Fruit fly (Drosophila melanogaster) whole organism, embryonic: Measurements from ENCODE around the gene nxf2.
A peak's percentile ranks its signal among the peaks of the same experiment; 100 is the strongest.

ENCODE experiments used
- Ada2b ChIP-seq: fragments of 200-800 bp; sonication (Bioruptor generic); IDR thresholded peaks from 2 replicates; pipeline ENCODE4 v1.3.6; 2022; ENCODE audit warnings: missing biosample characterization, missing genetic modification characterization
- BEAF-32 ChIP-seq: fragments of 200-800 bp; sonication (Bioruptor generic); optimal IDR thresholded peaks from 3 replicates; lab custom pipeline; 2017; ENCODE audit warnings: missing biosample characterization, missing genetic modification characterization, mild to moderate bottlenecking, moderate library complexity, missing genetic modification reagents
- Bteb2 ChIP-seq: fragments of 200-800 bp; sonication (Bioruptor generic); optimal IDR thresholded peaks from 2 replicates; lab custom pipeline; 2016; ENCODE audit warnings: missing biosample characterization, missing genetic modification characterization
- CG10366 ChIP-seq: fragments of 200-800 bp; sonication (Bioruptor generic); IDR thresholded peaks from 2 replicates; pipeline ENCODE4 v1.3.6; 2022; ENCODE audit warnings: missing biosample characterization, missing genetic modification characterization
- CG10543 ChIP-seq: fragments of 200-800 bp; sonication (Bioruptor generic); optimal IDR thresholded peaks from 3 replicates; lab custom pipeline; 2017; ENCODE audit warnings: missing biosample characterization, mild to moderate bottlenecking, missing genetic modification characterization, moderate library complexity
- CG10654 ChIP-seq: fragments of 200-800 bp; sonication (Bioruptor generic); optimal IDR thresholded peaks from 2 replicates; lab custom pipeline; 2016; ENCODE audit warnings: missing biosample characterization, missing genetic modification characterization
- CG11093 ChIP-seq: fragments of 200-800 bp; sonication (Bioruptor generic); IDR thresholded peaks from 3 replicates; pipeline ENCODE4 v1.3.6; 2022; ENCODE audit warnings: missing biosample characterization, missing genetic modification characterization
- CG11723 ChIP-seq: fragments of 200-800 bp; sonication (Bioruptor generic); optimal IDR thresholded peaks from 2 replicates; lab custom pipeline; 2017; ENCODE audit warnings: missing biosample characterization, mild to moderate bottlenecking, missing genetic modification characterization
- CG12744 ChIP-seq: fragments of 200-800 bp; sonication (Bioruptor generic); optimal IDR thresholded peaks from 2 replicates; lab custom pipeline; 2016; ENCODE audit warnings: missing biosample characterization, missing genetic modification characterization
- CG13287 ChIP-seq: fragments of 200-800 bp; sonication (Bioruptor generic); IDR thresholded peaks from 2 replicates; pipeline ENCODE4 v1.3.6; 2022; ENCODE audit warnings: missing biosample characterization, missing genetic modification characterization; ENCODE audit not compliant: partially characterized antibody
- CG13894 ChIP-seq: fragments of 200-800 bp; sonication (Bioruptor generic); optimal IDR thresholded peaks from 3 replicates; lab custom pipeline; 2018; ENCODE audit warnings: missing biosample characterization, mild to moderate bottlenecking, missing genetic modification characterization, moderate library complexity
- CG15269 ChIP-seq: fragments of 200-800 bp; sonication (Bioruptor generic); optimal IDR thresholded peaks from 2 replicates; lab custom pipeline; 2018; ENCODE audit warnings: missing biosample characterization, mild to moderate bottlenecking, missing genetic modification characterization, moderate library complexity
- CG16863 ChIP-seq: fragments of 200-800 bp; sonication (Bioruptor generic); optimal IDR thresholded peaks from 3 replicates; lab custom pipeline; 2016; ENCODE audit warnings: missing biosample characterization, missing genetic modification characterization
- CG17829 ChIP-seq: fragments of 200-800 bp; optimal IDR thresholded peaks from 2 replicates; lab custom pipeline; 2019; ENCODE audit warnings: missing biosample characterization, mild to moderate bottlenecking, missing genetic modification characterization, moderate library complexity
- CG18476 ChIP-seq: fragments of 200-800 bp; sonication (Bioruptor generic); optimal IDR thresholded peaks from 2 replicates; lab custom pipeline; 2016; ENCODE audit warnings: missing biosample characterization, mild to moderate bottlenecking, missing genetic modification characterization
- CG2116 ChIP-seq: fragments of 200-800 bp; sonication (Bioruptor generic); optimal IDR thresholded peaks from 3 replicates; lab custom pipeline; 2018; ENCODE audit warnings: missing biosample characterization, mild to moderate bottlenecking, missing genetic modification characterization
- CG2129 ChIP-seq: fragments of 200-800 bp; sonication (Bioruptor generic); IDR thresholded peaks from 2 replicates; pipeline ENCODE4 v1.3.6; 2022; ENCODE audit warnings: missing biosample characterization, missing genetic modification characterization; ENCODE audit not compliant: partially characterized antibody
- CG3995 ChIP-seq: fragments of 200-800 bp; sonication (Bioruptor generic); optimal IDR thresholded peaks from 3 replicates; lab custom pipeline; 2016; ENCODE audit warnings: missing biosample characterization, missing genetic modification characterization
- CG4404 ChIP-seq: fragments of 200-800 bp; sonication (Bioruptor generic); IDR thresholded peaks from 2 replicates; pipeline ENCODE4 v1.3.6; 2022; ENCODE audit warnings: missing biosample characterization, missing genetic modification characterization
- CG7556 ChIP-seq: fragments of 200-800 bp; sonication (Bioruptor generic); optimal IDR thresholded peaks from 2 replicates; lab custom pipeline; 2017; ENCODE audit warnings: missing biosample characterization, mild to moderate bottlenecking, missing genetic modification characterization
- CG8388 ChIP-seq: fragments of 200-800 bp; sonication (Bioruptor generic); optimal IDR thresholded peaks from 2 replicates; lab custom pipeline; 2019; ENCODE audit warnings: missing biosample characterization, mild to moderate bottlenecking, missing genetic modification characterization, moderate library complexity
- CG8478 ChIP-seq: fragments of >200 bp; optimal IDR thresholded peaks from 2 replicates; lab custom pipeline; 2018
- CG9817 ChIP-seq: fragments of 200-800 bp; sonication (Bioruptor generic); optimal IDR thresholded peaks from 2 replicates; lab custom pipeline; 2018; ENCODE audit warnings: missing biosample characterization, mild to moderate bottlenecking, missing genetic modification characterization, moderate library complexity
- CHES-1-like ChIP-seq: fragments of 200-800 bp; sonication (Bioruptor generic); optimal IDR thresholded peaks from 2 replicates; lab custom pipeline; 2016; ENCODE audit warnings: missing biosample characterization, missing genetic modification characterization
- Camta ChIP-seq: fragments of 200-800 bp; sonication (Bioruptor generic); optimal IDR thresholded peaks from 2 replicates; lab custom pipeline; 2016; ENCODE audit warnings: missing biosample characterization, missing genetic modification characterization
- GATAe ChIP-seq: fragments of 200-800 bp; sonication (Bioruptor generic); conservative IDR thresholded peaks from 2 replicates; pipeline ENCODE4 v1.3.6; 2022; ENCODE audit warnings: missing biosample characterization, missing genetic modification characterization
- HLH4C ChIP-seq: fragments of 200-800 bp; sonication (Bioruptor generic); IDR thresholded peaks from 3 replicates; pipeline ENCODE4 v1.3.6; 2022; ENCODE audit warnings: missing biosample characterization, missing genetic modification characterization; ENCODE audit not compliant: partially characterized antibody
- Hr78 ChIP-seq, 2 experiments: fragments of 200-800 bp in 1 of 2; fragments of >200 bp in 1 of 2; sonication (Bioruptor generic) in 1 of 2; optimal IDR thresholded peaks; 2 replicates each; lab custom pipeline; 2017 to 2019; ENCODE audit warnings: missing biosample characterization in 2 of 2, missing genetic modification characterization in 2 of 2, mild to moderate bottlenecking in 1 of 2, moderate library complexity in 1 of 2
- Rfx ChIP-seq: fragments of 200-800 bp; sonication (Bioruptor generic); IDR thresholded peaks from 2 replicates; pipeline ENCODE4 v1.3.6; 2022; ENCODE audit warnings: missing biosample characterization, missing genetic modification characterization
- Side ChIP-seq: fragments of 200-800 bp; sonication (Bioruptor generic); optimal IDR thresholded peaks from 2 replicates; lab custom pipeline; 2016; ENCODE audit warnings: missing biosample characterization, missing genetic modification characterization
- Tbp ChIP-seq: fragments of >200 bp; optimal IDR thresholded peaks from 2 replicates; lab custom pipeline; 2018; ENCODE audit warnings: missing biosample characterization, missing genetic modification characterization
- ab ChIP-seq: fragments of 200-800 bp; sonication (Bioruptor generic); optimal IDR thresholded peaks from 2 replicates; lab custom pipeline; 2016; ENCODE audit warnings: missing biosample characterization, missing genetic modification characterization
- ash1 ChIP-seq: fragments of 200-800 bp; sonication (Bioruptor generic); optimal IDR thresholded peaks from 2 replicates; lab custom pipeline; 2018; ENCODE audit warnings: missing biosample characterization, mild to moderate bottlenecking, missing genetic modification characterization
- cas ChIP-seq: fragments of 200-800 bp; sonication (Bioruptor generic); IDR thresholded peaks from 2 replicates; pipeline ENCODE4 v1.3.6; 2022; ENCODE audit warnings: missing biosample characterization, missing genetic modification characterization
- fd102C ChIP-seq: fragments of 200-800 bp; sonication (Bioruptor generic); optimal IDR thresholded peaks from 2 replicates; lab custom pipeline; 2018; ENCODE audit warnings: missing biosample characterization, mild to moderate bottlenecking, missing genetic modification characterization, moderate library complexity
- gsb ChIP-seq: fragments of 200-800 bp; sonication (Bioruptor generic); IDR thresholded peaks from 2 replicates; pipeline ENCODE4 v1.3.6; 2022; ENCODE audit warnings: missing biosample characterization, missing genetic modification characterization
- lbe ChIP-seq: fragments of 200-800 bp; sonication (Bioruptor generic); optimal IDR thresholded peaks from 2 replicates; lab custom pipeline; 2016; ENCODE audit warnings: missing biosample characterization, mild to moderate bottlenecking, missing genetic modification characterization
- lilli ChIP-seq: fragments of 200-800 bp; sonication (Bioruptor generic); optimal IDR thresholded peaks from 3 replicates; lab custom pipeline; 2016; ENCODE audit warnings: missing biosample characterization, missing genetic modification characterization
- nau ChIP-seq: fragments of 200-800 bp; sonication (Bioruptor generic); optimal IDR thresholded peaks from 3 replicates; lab custom pipeline; 2017; ENCODE audit warnings: missing biosample characterization, mild to moderate bottlenecking, missing genetic modification characterization, missing genetic modification reagents
- nmo ChIP-seq: fragments of 200-800 bp; sonication (Bioruptor generic); optimal IDR thresholded peaks from 2 replicates; lab custom pipeline; 2018; ENCODE audit warnings: missing biosample characterization, mild to moderate bottlenecking, missing genetic modification characterization, moderate library complexity
- pan ChIP-seq, 4 experiments: fragments of >200 bp in 3 of 4; fragments of 200-800 bp in 1 of 4; sonication (Bioruptor generic) in 1 of 4; optimal IDR thresholded peaks in 3 of 4; IDR thresholded peaks in 1 of 4; 2 replicates each; pipeline versions ENCODE4 v1.3.6 to Lab custom; 2017 to 2022; ENCODE audit warnings: missing biosample characterization in 2 of 4, missing genetic modification characterization in 2 of 4, mixed read lengths in 1 of 4
- sens ChIP-seq: fragments of 200-800 bp; sonication (Bioruptor generic); peaks from one replicate; lab custom pipeline; 2016; ENCODE audit warnings: missing biosample characterization, missing genetic modification characterization
- sisA ChIP-seq: fragments of 200-800 bp; sonication (Bioruptor generic); IDR thresholded peaks from 2 replicates; pipeline ENCODE4 v1.3.6; 2022; ENCODE audit warnings: missing biosample characterization, missing genetic modification characterization
- sug ChIP-seq: fragments of 200-800 bp; optimal IDR thresholded peaks from 2 replicates; lab custom pipeline; 2019; ENCODE audit warnings: missing biosample characterization, mild to moderate bottlenecking, missing genetic modification characterization, moderate library complexity
- twi ChIP-seq: fragments of 200-800 bp; optimal IDR thresholded peaks from 2 replicates; lab custom pipeline; 2019; ENCODE audit warnings: missing biosample characterization, mild to moderate bottlenecking, missing genetic modification characterization, moderate library complexity
- unc-4 ChIP-seq: fragments of 200-800 bp; sonication (Bioruptor generic); IDR thresholded peaks from 2 replicates; pipeline ENCODE4 v1.3.6; 2022; ENCODE audit warnings: missing biosample characterization, missing genetic modification characterization; ENCODE audit not compliant: partially characterized antibody
- unpg ChIP-seq: fragments of 200-800 bp; sonication (Bioruptor generic); optimal IDR thresholded peaks from 3 replicates; lab custom pipeline; 2018; ENCODE audit warnings: missing biosample characterization, mild to moderate bottlenecking, missing genetic modification characterization, moderate library complexity
- usp ChIP-seq: fragments of >200 bp; optimal IDR thresholded peaks from 2 replicates; lab custom pipeline; 2017; ENCODE audit warnings: missing biosample characterization, missing genetic modification characterization
- vvl ChIP-seq: fragments of 200-800 bp; sonication (Bioruptor generic); IDR thresholded peaks from 2 replicates; pipeline ENCODE4 v1.3.6; 2022; ENCODE audit warnings: missing biosample characterization, missing genetic modification characterization
- wdn ChIP-seq: fragments of 200-800 bp; sonication (Bioruptor generic); IDR thresholded peaks from 2 replicates; pipeline ENCODE4 v1.3.6; 2022; ENCODE audit warnings: missing biosample characterization, missing genetic modification characterization

nxf2 gene

dm6 chr3L:16581201-16581705 lies 1.1 kb upstream of the nxf2 start, which contains the start of gene Smn (continued):
- TF ChIP-seq cas = no peak
- peak; percentile 73 for TF ChIP-seq lilli (GFP tag; lab: Kevin White, UChicago)
- TF ChIP-seq CG2129 (GFP tag; lab: Robert Waterston, UW) = peak; percentile 72
- peak; percentile 27 for TF ChIP-seq CG13894
- TF ChIP-seq Tbp (GFP tag; lab: Kevin White, UChicago) = peak; percentile 40
- TF ChIP-seq Side = peak; percentile 67
- peak; percentile 91 for TF ChIP-seq BEAF-32 (GFP tag; lab: Kevin White, UChicago)
- peak; percentile 77 for TF ChIP-seq unc-4 (GFP tag; lab: Robert Waterston, UW)
- no peak for TF ChIP-seq CG10366
- TF ChIP-seq sens (GFP tag; lab: Kevin White, UChicago) = peak; percentile 90
- TF ChIP-seq gsb (GFP tag; lab: Robert Waterston, UW) = no peak
- peak; percentile 26 for TF ChIP-seq CG7556 (GFP tag; lab: Kevin White, UChicago)
- TF ChIP-seq CG16863 (GFP tag; lab: Kevin White, UChicago) = peak; percentile 52
- TF ChIP-seq GATAe = no peak
- no peak for TF ChIP-seq ab
- TF ChIP-seq CG10543 (GFP tag; lab: Kevin White, UChicago) = peak; percentile 46
- TF ChIP-seq CG11723 = peak; percentile 10
- TF ChIP-seq wdn (GFP tag; lab: Robert Waterston, UW) = no peak
- peak; percentile 9 for TF ChIP-seq twi (tag; lab: Kevin White, UChicago)
- TF ChIP-seq lbe (GFP tag; lab: Kevin White, UChicago) = peak; percentile 61
- 0 out of 2 replicates have a peak, but pooled peaks have one; percentile 11 for TF ChIP-seq sisA (GFP tag; lab: Robert Waterston, UW)
- TF ChIP-seq CG12744 (GFP tag; lab: Kevin White, UChicago) = no peak
- TF ChIP-seq CG9817 = peak; percentile 56
- TF ChIP-seq nmo (GFP tag; lab: Kevin White, UChicago) = peak; percentile 48
- no peak for TF ChIP-seq CG8478
- peak; percentile 81 for TF ChIP-seq HLH4C
- peak; percentile 31 for TF ChIP-seq unpg (GFP tag; lab: Kevin White, UChicago)
- TF ChIP-seq CG17829 (tag; lab: Kevin White, UChicago) = peak; percentile 43
- peak; percentile 58 for TF ChIP-seq sug (tag; lab: Kevin White, UChicago)
- TF ChIP-seq fd102C (GFP tag; lab: Kevin White, UChicago) = no peak
- TF ChIP-seq Bteb2 (GFP tag; lab: Kevin White, UChicago) = peak; percentile 37
- 0 out of 3 replicates have a peak, but pooled peaks have one; percentile 13 for TF ChIP-seq CG11093 (GFP tag; lab: Robert Waterston, UW)
- peak; percentile 97 for TF ChIP-seq CG2116 (GFP tag; lab: Kevin White, UChicago)
- peak; percentile 84 for TF ChIP-seq CG13287 (GFP tag; lab: Robert Waterston, UW)
- peak; percentile 15; the same call in 1 of the 2 replicates for TF ChIP-seq Ada2b (GFP tag; lab: Robert Waterston, UW)
- peak; percentile 39 for TF ChIP-seq CG10654 (GFP tag; lab: Kevin White, UChicago)
- TF ChIP-seq vvl (GFP tag; lab: Robert Waterston, UW) = no peak; the same call in 1 of the 2 replicates
- no peak for TF ChIP-seq CG4404 (GFP tag; lab: Robert Waterston, UW)
- TF ChIP-seq Camta (GFP tag; lab: Kevin White, UChicago) = peak; percentile 62
- TF ChIP-seq usp (GFP tag; lab: Kevin White, UChicago) = no peak
- peak; percentile 78 for TF ChIP-seq CHES-1-like (GFP tag; lab: Kevin White, UChicago)
- TF ChIP-seq Hr78 (GFP tag; optimal IDR thresholded peaks at IDR 0.05; lab: Kevin White, UChicago) = no peak
- TF ChIP-seq nau (GFP tag; lab: Kevin White, UChicago) = peak; percentile 16
- peak; percentile 46 for TF ChIP-seq CG15269 (tag; lab: Kevin White, UChicago)
- no peak for TF ChIP-seq ash1
- peak; percentile 18 for TF ChIP-seq CG18476
- TF ChIP-seq CG3995 (GFP tag; lab: Kevin White, UChicago) = peak; percentile 79
- TF ChIP-seq pan (optimal IDR thresholded peaks at IDR 0.05; lab: Kevin White, UChicago) = no peak
- TF ChIP-seq pan (GFP tag; optimal IDR thresholded peaks at IDR 0.05 in 1 of 2, IDR thresholded peaks at IDR 0.05 in 1 of 2) = no peak
- peak; percentile 31; the same call in 1 of the 2 replicates for TF ChIP-seq Rfx (GFP tag; lab: Robert Waterston, UW)
- TF ChIP-seq CG8388 (GFP tag; lab: Kevin White, UChicago) = peak; percentile 34
